Worm (Caenorhabditis elegans) whole organism, L3 larva: ENCODE data around the gene oef-1.

ENCODE experiments used
- ZK546.5 ChIP-seq: sonication (generic microtip); optimal IDR thresholded peaks from 2 replicates; lab custom pipeline; 2017; ENCODE audit warnings: missing biosample characterization, missing genetic modification characterization
- ama-1 ChIP-seq: fragments of 150-350 bp; optimal IDR thresholded peaks from 2 replicates; lab custom pipeline; 2018
- nhr-11 ChIP-seq: fragments of 150-350 bp; optimal IDR thresholded peaks from 2 replicates; lab custom pipeline; 2014; ENCODE audit warnings: missing biosample characterization, missing genetic modification characterization
- pqm-1 ChIP-seq: fragments of 150-350 bp; optimal IDR thresholded peaks from 2 replicates; lab custom pipeline; 2017; ENCODE audit warnings: missing biosample characterization, missing genetic modification characterization, inconsistent platforms
- snpc-4 ChIP-seq: fragments of 150-350 bp; optimal IDR thresholded peaks from 2 replicates; lab custom pipeline; 2014; ENCODE audit warnings: missing biosample characterization, missing genetic modification characterization
- tbx-2 ChIP-seq: sonication (generic microtip); optimal IDR thresholded peaks from 2 replicates; lab custom pipeline; 2016; ENCODE audit warnings: mild to moderate bottlenecking, missing genetic modification characterization, missing compliant biosample characterization
- ztf-4 ChIP-seq: fragments of 150-350 bp; optimal IDR thresholded peaks from 2 replicates; lab custom pipeline; 2014; ENCODE audit warnings: missing biosample characterization, missing genetic modification characterization

- TF ChIP-seq ama-1 (lab: Kevin White, UChicago) (no peak), nhr-11 (tag; lab: Kevin White, UChicago) (no peak), snpc-4 (tag; lab: Kevin White, UChicago) (no peak), pqm-1 (tag; lab: Kevin White, UChicago) (no peak), tbx-2 (tag; lab: Kevin White, UChicago) (no peak), ztf-4 (tag; lab: Kevin White, UChicago) (no peak), ZK546.5 (tag; lab: Kevin White, UChicago) (no peak)
Observed at ce11 chrIV:7556265-7556866, 8.1 kb downstream of the oef-1 start, which contains the start of the genes F49E8.7, F49E8.8 and nprl-2.
